Fruit fly (Drosophila melanogaster) whole organism, embryonic: ENCODE data around the gene Cpsf73.

Experiments
- Ada2b ChIP-seq: fragments of 200-800 bp; sonication (Bioruptor generic); IDR thresholded peaks from 2 replicates; pipeline ENCODE4 v1.3.6; 2022; ENCODE audit warnings: missing biosample characterization, missing genetic modification characterization
- Adf1 ChIP-seq: fragments of 200-800 bp; sonication (Bioruptor generic); IDR thresholded peaks from 2 replicates; pipeline ENCODE4 v1.3.6; 2022; ENCODE audit warnings: missing biosample characterization, missing genetic modification characterization
- Awh ChIP-seq: fragments of 200-800 bp; sonication (Bioruptor generic); IDR thresholded peaks from 2 replicates; pipeline ENCODE4, ENCODE4 v1.3.6; 2022; ENCODE audit warnings: missing biosample characterization, missing genetic modification characterization
- B-H1 ChIP-seq: fragments of 200-800 bp; sonication (Bioruptor generic); IDR thresholded peaks from 3 replicates; pipeline ENCODE4 v1.3.6; 2022; ENCODE audit warnings: missing biosample characterization, missing genetic modification characterization
- CG10267 ChIP-seq: fragments of 200-800 bp; sonication (Bioruptor generic); optimal IDR thresholded peaks from 2 replicates; lab custom pipeline; 2018; ENCODE audit warnings: missing biosample characterization, mild to moderate bottlenecking, missing genetic modification characterization, moderate library complexity
- CG10979 ChIP-seq: fragments of 200-800 bp; sonication (Bioruptor generic); optimal IDR thresholded peaks from 2 replicates; lab custom pipeline; 2018; ENCODE audit warnings: missing biosample characterization, mild to moderate bottlenecking, missing genetic modification characterization, moderate library complexity
- CG13123 ChIP-seq: fragments of 200-800 bp; sonication (Bioruptor generic); optimal IDR thresholded peaks from 2 replicates; lab custom pipeline; 2016; ENCODE audit warnings: missing biosample characterization, missing genetic modification characterization
- CG14050 ChIP-seq: fragments of 200-800 bp; sonication (Bioruptor generic); IDR thresholded peaks from 3 replicates; pipeline ENCODE4 v1.3.6; 2022; ENCODE audit warnings: missing biosample characterization, missing genetic modification characterization
- CG14965 ChIP-seq: fragments of 200-800 bp; sonication (Bioruptor generic); optimal IDR thresholded peaks from 2 replicates; lab custom pipeline; 2016; ENCODE audit warnings: missing biosample characterization, missing genetic modification characterization, borderline replicate concordance
- CG15269 ChIP-seq: fragments of 200-800 bp; sonication (Bioruptor generic); optimal IDR thresholded peaks from 2 replicates; lab custom pipeline; 2018; ENCODE audit warnings: missing biosample characterization, mild to moderate bottlenecking, missing genetic modification characterization, moderate library complexity
- CG16813 ChIP-seq: fragments of 200-800 bp; sonication (Bioruptor generic); IDR thresholded peaks from 3 replicates; pipeline ENCODE4 v1.3.6; 2022; ENCODE audit warnings: missing biosample characterization, missing genetic modification characterization; ENCODE audit not compliant: partially characterized antibody
- CG17359 ChIP-seq: fragments of 200-800 bp; sonication (Bioruptor generic); optimal IDR thresholded peaks from 3 replicates; lab custom pipeline; 2018; ENCODE audit warnings: missing biosample characterization, mild to moderate bottlenecking, missing genetic modification characterization, moderate library complexity
- CG18262 ChIP-seq: fragments of 200-800 bp; optimal IDR thresholded peaks from 3 replicates; lab custom pipeline; 2019; ENCODE audit warnings: missing biosample characterization, mild to moderate bottlenecking, missing genetic modification characterization, moderate library complexity
- CG18764 ChIP-seq: fragments of 200-800 bp; sonication (Bioruptor generic); optimal IDR thresholded peaks from 3 replicates; lab custom pipeline; 2016; ENCODE audit warnings: missing biosample characterization, missing genetic modification characterization
- CG30403 ChIP-seq: fragments of 200-800 bp; sonication (Bioruptor generic); optimal IDR thresholded peaks from 3 replicates; lab custom pipeline; 2016; ENCODE audit warnings: missing biosample characterization, missing genetic modification characterization
- CG31224 ChIP-seq: fragments of 200-800 bp; sonication (Bioruptor generic); IDR thresholded peaks from 2 replicates; pipeline ENCODE4 v1.3.6; 2022; ENCODE audit warnings: missing biosample characterization, missing genetic modification characterization
- CG5180 ChIP-seq: fragments of 200-800 bp; sonication (Bioruptor generic); optimal IDR thresholded peaks from 3 replicates; lab custom pipeline; 2017; ENCODE audit warnings: missing biosample characterization, missing genetic modification characterization, mild to moderate bottlenecking, moderate library complexity, missing genetic modification reagents
- CG5245 ChIP-seq: fragments of 200-800 bp; sonication (Bioruptor generic); optimal IDR thresholded peaks from 3 replicates; lab custom pipeline; 2016; ENCODE audit warnings: missing biosample characterization, missing genetic modification characterization
- CG6765 ChIP-seq: fragments of 200-800 bp; sonication (Bioruptor generic); optimal IDR thresholded peaks from 3 replicates; lab custom pipeline; 2017; ENCODE audit warnings: missing biosample characterization, mild to moderate bottlenecking, missing genetic modification characterization
- CG7357 ChIP-seq: fragments of 200-800 bp; sonication (Bioruptor generic); IDR thresholded peaks from 3 replicates; pipeline ENCODE4 v1.3.6; 2022; ENCODE audit warnings: missing biosample characterization, missing genetic modification characterization
- CG7745 ChIP-seq: fragments of 200-800 bp; sonication (Bioruptor generic); optimal IDR thresholded peaks from 2 replicates; lab custom pipeline; 2018; ENCODE audit warnings: missing biosample characterization, mild to moderate bottlenecking, missing genetic modification characterization, moderate library complexity
- CG9797 ChIP-seq: fragments of 200-800 bp; sonication (Bioruptor generic); optimal IDR thresholded peaks from 3 replicates; lab custom pipeline; 2018; ENCODE audit warnings: missing biosample characterization, mild to moderate bottlenecking, missing genetic modification characterization
- CoRest ChIP-seq: fragments of 200-800 bp; sonication (Bioruptor generic); optimal IDR thresholded peaks from 3 replicates; lab custom pipeline; 2018; ENCODE audit warnings: missing biosample characterization, mild to moderate bottlenecking, missing genetic modification characterization, moderate library complexity
- Dfd ChIP-seq, 2 experiments: fragments of >200 bp; optimal IDR thresholded peaks; 2 replicates each; lab custom pipeline; 2017; ENCODE audit warnings: missing biosample characterization in 2 of 2, missing genetic modification characterization in 2 of 2
- Dll ChIP-seq: fragments of 200-800 bp; sonication (Bioruptor generic); IDR thresholded peaks from 4 replicates; pipeline ENCODE4 v1.3.6; 2022; ENCODE audit warnings: missing biosample characterization, missing genetic modification characterization; ENCODE audit not compliant: partially characterized antibody
- Dref ChIP-seq: fragments of 200-800 bp; sonication (Bioruptor generic); IDR thresholded peaks from 2 replicates; pipeline ENCODE4 v1.3.6; 2022; ENCODE audit warnings: missing biosample characterization, missing genetic modification characterization
- HmgD ChIP-seq: fragments of 200-800 bp; sonication (Bioruptor generic); optimal IDR thresholded peaks from 3 replicates; lab custom pipeline; 2016; ENCODE audit warnings: missing biosample characterization, missing genetic modification characterization
- Hmr ChIP-seq: fragments of 200-800 bp; sonication (Bioruptor generic); optimal IDR thresholded peaks from 3 replicates; lab custom pipeline; 2017; ENCODE audit warnings: mild to moderate bottlenecking, missing biosample characterization, missing genetic modification reagents, missing genetic modification characterization
- Hmx ChIP-seq: fragments of 200-800 bp; sonication (Bioruptor generic); optimal IDR thresholded peaks from 2 replicates; lab custom pipeline; 2016; ENCODE audit warnings: missing biosample characterization, missing genetic modification characterization
- Mes4 ChIP-seq: fragments of 200-800 bp; sonication (Bioruptor generic); optimal IDR thresholded peaks from 2 replicates; lab custom pipeline; 2016; ENCODE audit warnings: missing biosample characterization, missing genetic modification characterization
- Optix ChIP-seq: fragments of 200-800 bp; sonication (Bioruptor generic); IDR thresholded peaks from 3 replicates; pipeline ENCODE4 v1.3.6; 2022; ENCODE audit warnings: missing biosample characterization, missing genetic modification characterization
- Stat92E ChIP-seq, 3 experiments: fragments of >200 bp in 2 of 3; fragments of 200-800 bp in 1 of 3; sonication (Bioruptor generic) in 1 of 3; optimal IDR thresholded peaks; 2 replicates each; lab custom pipeline; 2017 to 2019; ENCODE audit warnings: missing biosample characterization in 3 of 3, missing genetic modification characterization in 3 of 3, mild to moderate bottlenecking in 1 of 3, moderate library complexity in 1 of 3
- crol ChIP-seq: fragments of 200-800 bp; sonication (Bioruptor generic); IDR thresholded peaks from 2 replicates; pipeline ENCODE4 v1.3.6; 2022; ENCODE audit warnings: missing biosample characterization, missing genetic modification characterization
- disco-r ChIP-seq: fragments of 200-800 bp; sonication (Bioruptor generic); optimal IDR thresholded peaks from 2 replicates; lab custom pipeline; 2016; ENCODE audit warnings: missing biosample characterization, missing genetic modification characterization
- en ChIP-seq: fragments of 200-800 bp; sonication (Bioruptor generic); optimal IDR thresholded peaks from 2 replicates; lab custom pipeline; 2016; ENCODE audit warnings: missing biosample characterization, missing genetic modification characterization
- ewg ChIP-seq: fragments of 200-800 bp; sonication (Bioruptor generic); optimal IDR thresholded peaks from 3 replicates; lab custom pipeline; 2017; ENCODE audit warnings: mild to moderate bottlenecking, missing biosample characterization, missing genetic modification reagents, missing genetic modification characterization
- eyg ChIP-seq: fragments of 200-800 bp; sonication (Bioruptor generic); optimal IDR thresholded peaks from 3 replicates; lab custom pipeline; 2016; ENCODE audit warnings: missing biosample characterization, missing genetic modification characterization
- ftz-f1 ChIP-seq: fragments of 200-800 bp; sonication (Bioruptor generic); optimal IDR thresholded peaks from 2 replicates; lab custom pipeline; 2016; ENCODE audit warnings: missing biosample characterization, missing genetic modification characterization
- gcm ChIP-seq: fragments of 200-800 bp; sonication (Bioruptor generic); optimal IDR thresholded peaks from 2 replicates; lab custom pipeline; 2019; ENCODE audit warnings: missing biosample characterization, mild to moderate bottlenecking, missing genetic modification characterization, moderate library complexity
- maf-S ChIP-seq: fragments of 200-800 bp; sonication (Bioruptor generic); optimal IDR thresholded peaks from 2 replicates; lab custom pipeline; 2016; ENCODE audit warnings: missing biosample characterization, missing genetic modification characterization
- oc ChIP-seq: fragments of 200-800 bp; sonication (Bioruptor generic); optimal IDR thresholded peaks from 2 replicates; lab custom pipeline; 2018; ENCODE audit warnings: missing biosample characterization, mild to moderate bottlenecking, missing genetic modification characterization, moderate library complexity
- onecut ChIP-seq: fragments of 200-800 bp; sonication (Bioruptor generic); IDR thresholded peaks from 2 replicates; pipeline ENCODE4 v1.3.6; 2022; ENCODE audit warnings: missing biosample characterization, missing genetic modification characterization
- pros ChIP-seq: fragments of 200-800 bp; sonication (Bioruptor generic); optimal IDR thresholded peaks from 3 replicates; lab custom pipeline; 2019; ENCODE audit warnings: missing biosample characterization, mild to moderate bottlenecking, missing genetic modification characterization, moderate library complexity
- salm ChIP-seq: fragments of 200-800 bp; sonication (Bioruptor generic); optimal IDR thresholded peaks from 2 replicates; lab custom pipeline; 2018; ENCODE audit warnings: missing biosample characterization, mild to moderate bottlenecking, missing genetic modification characterization
- shn ChIP-seq: fragments of 200-800 bp; sonication (Bioruptor generic); optimal IDR thresholded peaks from 3 replicates; lab custom pipeline; 2016; ENCODE audit warnings: missing biosample characterization, missing genetic modification characterization
- ssp ChIP-seq: fragments of 200-800 bp; sonication (Bioruptor generic); IDR thresholded peaks from 2 replicates; pipeline ENCODE4 v1.3.6; 2022; ENCODE audit warnings: missing biosample characterization, missing genetic modification characterization
- stwl ChIP-seq: fragments of 200-800 bp; sonication (Bioruptor generic); optimal IDR thresholded peaks from 3 replicates; lab custom pipeline; 2018; ENCODE audit warnings: missing biosample characterization, mild to moderate bottlenecking, missing genetic modification characterization, moderate library complexity
- sug ChIP-seq: fragments of 200-800 bp; optimal IDR thresholded peaks from 2 replicates; lab custom pipeline; 2019; ENCODE audit warnings: missing biosample characterization, mild to moderate bottlenecking, missing genetic modification characterization, moderate library complexity
- toy ChIP-seq: fragments of 200-800 bp; sonication (Bioruptor generic); IDR thresholded peaks from 2 replicates; pipeline ENCODE4 v1.3.6; 2022; ENCODE audit warnings: missing biosample characterization, missing genetic modification characterization
- ttk ChIP-seq: fragments of 200-800 bp; sonication (Bioruptor generic); IDR thresholded peaks from 2 replicates; pipeline ENCODE4 v2.1.2; 2022; ENCODE audit warnings: missing biosample characterization, missing genetic modification characterization
- tx ChIP-seq: fragments of 200-800 bp; sonication (Bioruptor generic); optimal IDR thresholded peaks from 2 replicates; lab custom pipeline; 2016; ENCODE audit warnings: missing biosample characterization, missing genetic modification characterization
- wek ChIP-seq: fragments of 200-800 bp; sonication (Bioruptor generic); optimal IDR thresholded peaks from 3 replicates; lab custom pipeline; 2018; ENCODE audit warnings: missing biosample characterization, mild to moderate bottlenecking, missing genetic modification characterization, moderate library complexity

Gene Cpsf73

DNA sequence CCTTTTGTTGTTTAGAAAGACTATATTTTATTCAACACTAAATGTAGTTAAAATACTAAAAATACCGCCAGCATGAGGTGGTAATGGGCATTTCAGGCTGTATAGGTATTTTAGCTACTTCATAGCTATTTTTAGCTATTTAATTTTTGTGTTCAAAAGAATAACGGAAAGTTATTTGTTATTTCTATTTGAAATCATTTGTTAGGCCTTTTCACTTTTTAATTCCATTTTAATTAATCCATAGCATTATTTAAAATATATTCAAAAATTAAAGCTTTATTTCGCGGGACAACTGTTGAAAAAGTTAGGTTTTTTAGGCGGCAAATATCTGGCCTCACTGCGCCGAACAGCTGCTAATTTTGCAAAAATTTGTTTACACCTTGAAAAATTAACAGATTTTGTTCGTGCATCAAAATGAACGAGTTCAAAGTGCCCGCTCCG is 14.2 kb upstream of the Cpsf73 start, which contains the start of the genes dind and CG7706:
Gene dind, minus strand, starts transcription at position 40 of the 441 bp plus-strand sequence.
Gene CG7706, plus strand, starts transcription at position 319 of the 441 bp plus-strand sequence.
- TF ChIP-seq oc (tag; lab: Kevin White, UChicago): no peak
- TF ChIP-seq Optix (GFP tag; lab: Robert Waterston, UW): no peak
- no peak for TF ChIP-seq shn
- TF ChIP-seq disco-r (GFP tag; lab: Kevin White, UChicago): no peak
- TF ChIP-seq en (GFP tag; lab: Kevin White, UChicago): no peak
- TF ChIP-seq gcm (GFP tag; lab: Kevin White, UChicago): peak; percentile 2
- TF ChIP-seq ewg (GFP tag; lab: Kevin White, UChicago): no peak
- TF ChIP-seq Hmr: no peak
- no peak for TF ChIP-seq toy (GFP tag; lab: Robert Waterston, UW)
- peak; percentile 40; the same call in 1 of the 3 replicates for TF ChIP-seq CG7357 (GFP tag; lab: Robert Waterston, UW)
- TF ChIP-seq stwl (tag; lab: Kevin White, UChicago): peak; percentile 73
- TF ChIP-seq CG31224 (GFP tag; lab: Robert Waterston, UW): no peak
- TF ChIP-seq Dll (GFP tag; lab: Robert Waterston, UW): no peak
- TF ChIP-seq CG15269: no peak
- TF ChIP-seq CG5245 (GFP tag; lab: Kevin White, UChicago): no peak
- no peak for TF ChIP-seq Mes4
- peak; percentile 6 for TF ChIP-seq CG10979
- TF ChIP-seq ssp (GFP tag; lab: Robert Waterston, UW): peak; percentile 86
- no peak for TF ChIP-seq Adf1 (GFP tag; lab: Robert Waterston, UW)
- no peak for TF ChIP-seq onecut (GFP tag; lab: Robert Waterston, UW)
- TF ChIP-seq CG30403 (GFP tag; lab: Kevin White, UChicago): peak; percentile 12
- no peak for TF ChIP-seq salm (tag; lab: Kevin White, UChicago)
- no peak for TF ChIP-seq pros (GFP tag; lab: Kevin White, UChicago)
- no peak for TF ChIP-seq wek (GFP tag; lab: Kevin White, UChicago)
- no peak for TF ChIP-seq HmgD (GFP tag; lab: Kevin White, UChicago)
- TF ChIP-seq Stat92E (GFP tag; optimal IDR thresholded peaks at IDR 0.05; lab: Kevin White, UChicago): no peak
- TF ChIP-seq CG18764: no peak
- TF ChIP-seq CG16813: no peak
- TF ChIP-seq Dfd (GFP tag; optimal IDR thresholded peaks at IDR 0.05; lab: Kevin White, UChicago): no peak
- TF ChIP-seq CG17359 (tag; lab: Kevin White, UChicago): no peak
- no peak for TF ChIP-seq CG5180 (GFP tag; lab: Kevin White, UChicago)
- TF ChIP-seq CG14965 (GFP tag; lab: Kevin White, UChicago): no peak
- TF ChIP-seq eyg (GFP tag; lab: Kevin White, UChicago): no peak
- TF ChIP-seq ttk (GFP tag; lab: Robert Waterston, UW): no peak
- no peak for TF ChIP-seq CG13123 (GFP tag; lab: Kevin White, UChicago)
- no peak for TF ChIP-seq maf-S
- no peak for TF ChIP-seq crol (GFP tag; lab: Robert Waterston, UW)
- TF ChIP-seq CG14050 (GFP tag; lab: Robert Waterston, UW): no peak
- TF ChIP-seq CG9797 (GFP tag; lab: Kevin White, UChicago): peak; percentile 59
- TF ChIP-seq Hmx (GFP tag; lab: Kevin White, UChicago): no peak
- no peak for TF ChIP-seq Awh (GFP tag; lab: Robert Waterston, UW)
- TF ChIP-seq CG18262: no peak
- no peak for TF ChIP-seq CG6765
- peak; percentile 26 for TF ChIP-seq ftz-f1 (GFP tag; lab: Kevin White, UChicago)
- peak; percentile 44 for TF ChIP-seq CoRest (tag; lab: Kevin White, UChicago)
- no peak for TF ChIP-seq tx (GFP tag; lab: Kevin White, UChicago)
- TF ChIP-seq Dref (GFP tag; lab: Robert Waterston, UW): no peak
- TF ChIP-seq CG7745 (tag; lab: Kevin White, UChicago): peak; percentile 78
- no peak for TF ChIP-seq sug (tag; lab: Kevin White, UChicago)
- no peak for TF ChIP-seq Ada2b (GFP tag; lab: Robert Waterston, UW)
- peak; percentile 90 for TF ChIP-seq CG10267
- TF ChIP-seq B-H1 (GFP tag; lab: Robert Waterston, UW): no peak
